Worm (Caenorhabditis elegans) whole organism, young adult: ENCODE data around the gene rabn-5.
A peak's percentile ranks its signal among the peaks of the same experiment; 100 is the strongest.

Experiments
- D2030.7 ChIP-seq: fragments of 200-800 bp; sonication (Bioruptor generic); IDR thresholded peaks from 2 replicates; pipeline ENCODE4 v1.3.6; 2022; ENCODE audit warnings: missing genetic modification reagents, missing genetic modification characterization, missing compliant biosample characterization
- F37B4.10 ChIP-seq: fragments of 200-800 bp; sonication (Bioruptor generic); IDR thresholded peaks from 2 replicates; pipeline ENCODE4 v1.3.6; 2022; ENCODE audit warnings: missing genetic modification characterization, missing compliant biosample characterization
- F49E8.2 ChIP-seq: sonication (generic microtip); optimal IDR thresholded peaks from 3 replicates; lab custom pipeline; 2017; ENCODE audit warnings: missing genetic modification characterization, mild to moderate bottlenecking, missing compliant biosample characterization, antibody characterized with exemption, moderate library complexity; ENCODE audit not compliant: insufficient read depth
- K12H6.12 ChIP-seq: fragments of 200-800 bp; sonication (Bioruptor generic); optimal IDR thresholded peaks from 2 replicates; lab custom pipeline; 2018; ENCODE audit warnings: mild to moderate bottlenecking, missing genetic modification characterization, missing compliant biosample characterization
- T07F8.4 ChIP-seq: sonication (generic microtip); optimal IDR thresholded peaks from 2 replicates; lab custom pipeline; 2016; ENCODE audit warnings: mild to moderate bottlenecking, missing genetic modification characterization, moderate library complexity, missing compliant biosample characterization
- Y53F4B.3 ChIP-seq: fragments of 200-800 bp; sonication (Bioruptor generic); IDR thresholded peaks from 2 replicates; pipeline ENCODE4 v1.3.6; 2022; ENCODE audit warnings: missing genetic modification reagents, missing genetic modification characterization, missing compliant biosample characterization
- Y53G8AR.9 ChIP-seq: fragments of 200-800 bp; sonication (Bioruptor generic); conservative IDR thresholded peaks from 2 replicates; pipeline ENCODE4 v1.3.6; 2022; ENCODE audit warnings: missing genetic modification reagents, missing genetic modification characterization, missing compliant biosample characterization
- Y67H2A.10 ChIP-seq: fragments of 200-800 bp; sonication (Bioruptor generic); conservative IDR thresholded peaks from 2 replicates; pipeline ENCODE4 v1.3.6; 2022; ENCODE audit warnings: missing genetic modification reagents, missing genetic modification characterization, missing compliant biosample characterization
- Y79H2A.3 ChIP-seq: fragments of 200-800 bp; sonication (Bioruptor generic); conservative IDR thresholded peaks from 2 replicates; pipeline ENCODE4 v1.3.6; 2022; ENCODE audit warnings: missing genetic modification reagents, missing genetic modification characterization, missing compliant biosample characterization
- Y95B8A.8 ChIP-seq: fragments of 200-800 bp; sonication (Bioruptor generic); IDR thresholded peaks from 2 replicates; pipeline ENCODE4 v1.3.6; 2022; ENCODE audit warnings: missing genetic modification reagents, missing genetic modification characterization, missing compliant biosample characterization
- ZK185.1 ChIP-seq: sonication (generic microtip); optimal IDR thresholded peaks from 2 replicates; lab custom pipeline; 2016; ENCODE audit warnings: mild to moderate bottlenecking, missing genetic modification characterization, missing compliant biosample characterization; ENCODE audit not compliant: poor library complexity, severe bottlenecking
- ama-1 ChIP-seq, 3 experiments: fragments of 150-350 bp in 1 of 3; sonication (generic microtip) in 2 of 3; optimal IDR thresholded peaks; 2 replicates each; lab custom pipeline; 2014 to 2018; ENCODE audit warnings: missing biosample characterization in 2 of 3, missing genetic modification characterization in 2 of 3, missing genetic modification reagents in 2 of 3
- aptf-2 ChIP-seq: fragments of 200-800 bp; sonication (Bioruptor generic); conservative IDR thresholded peaks from 2 replicates; pipeline ENCODE4 v1.3.6; 2022; ENCODE audit warnings: missing genetic modification reagents, missing genetic modification characterization, missing compliant biosample characterization
- aptf-3 ChIP-seq: fragments of 200-800 bp; sonication (Bioruptor generic); IDR thresholded peaks from 2 replicates; pipeline ENCODE4 v1.3.6; 2022; ENCODE audit warnings: missing genetic modification characterization, missing compliant biosample characterization
- bed-2 ChIP-seq: fragments of 200-800 bp; sonication (Bioruptor generic); IDR thresholded peaks from 2 replicates; pipeline ENCODE4 v1.3.6; 2022; ENCODE audit warnings: missing genetic modification reagents, missing genetic modification characterization, missing compliant biosample characterization
- ccch-3 ChIP-seq: fragments of 200-800 bp; sonication (Bioruptor generic); optimal IDR thresholded peaks from 2 replicates; lab custom pipeline; 2018; ENCODE audit warnings: mild to moderate bottlenecking, missing genetic modification characterization, missing compliant biosample characterization
- cebp-1 ChIP-seq, 2 experiments: fragments of 200-800 bp in 1 of 2; sonication (Bioruptor generic) in 1 of 2; sonication (generic microtip) in 1 of 2; IDR thresholded peaks in 1 of 2; optimal IDR thresholded peaks in 1 of 2; 2 replicates each; pipeline versions ENCODE4 v1.3.6 to Lab custom; 2017 to 2022; ENCODE audit warnings: missing compliant biosample characterization in 2 of 2, missing genetic modification characterization in 2 of 2, mild to moderate bottlenecking in 1 of 2, missing genetic modification reagents in 1 of 2, moderate library complexity in 1 of 2
- ceh-91 ChIP-seq: fragments of 200-800 bp; sonication (Bioruptor generic); IDR thresholded peaks from 2 replicates; pipeline ENCODE4 v1.3.6; 2022; ENCODE audit warnings: missing genetic modification reagents, missing genetic modification characterization, missing compliant biosample characterization
- dox-1 ChIP-seq: fragments of 200-800 bp; sonication (Bioruptor generic); IDR thresholded peaks from 2 replicates; pipeline ENCODE4 v1.3.6; 2022; ENCODE audit warnings: missing genetic modification reagents, missing genetic modification characterization, missing compliant biosample characterization
- dpff-1 ChIP-seq: sonication (generic microtip); optimal IDR thresholded peaks from 2 replicates; lab custom pipeline; 2017; ENCODE audit warnings: mild to moderate bottlenecking, missing genetic modification characterization, missing compliant biosample characterization
- egl-44 ChIP-seq: fragments of 200-800 bp; sonication (Bioruptor generic); IDR thresholded peaks from 2 replicates; pipeline ENCODE4 v1.3.6; 2022; ENCODE audit warnings: missing genetic modification reagents, missing genetic modification characterization, missing compliant biosample characterization
- hlh-12 ChIP-seq: sonication (generic microtip); optimal IDR thresholded peaks from 2 replicates; lab custom pipeline; 2016; ENCODE audit warnings: missing genetic modification characterization, missing compliant biosample characterization
- hlh-26 ChIP-seq: fragments of 200-800 bp; sonication (Bioruptor generic); conservative IDR thresholded peaks from 2 replicates; pipeline ENCODE4 v1.3.6; 2022; ENCODE audit warnings: missing genetic modification reagents, missing genetic modification characterization, missing compliant biosample characterization
- let-526 ChIP-seq: fragments of 200-800 bp; sonication (Bioruptor generic); IDR thresholded peaks from 2 replicates; pipeline ENCODE4 v1.3.6; 2022; ENCODE audit warnings: missing genetic modification reagents, missing genetic modification characterization, missing compliant biosample characterization
- lin-26 ChIP-seq: fragments of 200-800 bp; sonication (Bioruptor generic); IDR thresholded peaks from 2 replicates; pipeline ENCODE4 v1.3.6; 2022; ENCODE audit warnings: missing genetic modification reagents, missing genetic modification characterization, missing compliant biosample characterization
- lin-35 ChIP-seq, 3 experiments: fragments of 150-350 bp in 2 of 3; sonication (generic microtip) in 1 of 3; optimal IDR thresholded peaks; 2 replicates each; lab custom pipeline; 2014 to 2018; ENCODE audit warnings: missing biosample characterization in 3 of 3, missing genetic modification characterization in 3 of 3, missing genetic modification reagents in 3 of 3
- lin-40 ChIP-seq: sonication (generic microtip); optimal IDR thresholded peaks from 2 replicates; lab custom pipeline; 2016; ENCODE audit warnings: missing genetic modification characterization, mild to moderate bottlenecking, missing compliant biosample characterization, missing genotype, missing genetic modification reagents
- lir-1 ChIP-seq: fragments of 200-800 bp; sonication (Bioruptor generic); conservative IDR thresholded peaks from 2 replicates; pipeline ENCODE4 v1.3.6; 2022; ENCODE audit warnings: missing genetic modification reagents, missing genetic modification characterization, missing compliant biosample characterization
- lsy-27 ChIP-seq: sonication (generic microtip); optimal IDR thresholded peaks from 2 replicates; lab custom pipeline; 2017; ENCODE audit warnings: missing genetic modification characterization, mild to moderate bottlenecking, missing compliant biosample characterization, antibody characterized with exemption, missing genotype, borderline replicate concordance; ENCODE audit not compliant: insufficient read depth
- madf-3 ChIP-seq: fragments of 200-800 bp; sonication (Bioruptor generic); IDR thresholded peaks from 2 replicates; pipeline ENCODE4 v1.3.6; 2022; ENCODE audit warnings: missing genetic modification reagents, missing genetic modification characterization, missing compliant biosample characterization
- nfya-1 ChIP-seq: sonication (generic microtip); optimal IDR thresholded peaks from 2 replicates; lab custom pipeline; 2017; ENCODE audit warnings: antibody characterized with exemption, missing compliant biosample characterization, missing genetic modification characterization, borderline replicate concordance; ENCODE audit not compliant: insufficient read depth
- nfya-2 ChIP-seq: fragments of 200-800 bp; sonication (Bioruptor generic); IDR thresholded peaks from 2 replicates; pipeline ENCODE4 v1.3.6; 2022; ENCODE audit warnings: missing genetic modification reagents, missing genetic modification characterization, missing compliant biosample characterization
- nfyb-1 ChIP-seq: fragments of 200-800 bp; sonication (Bioruptor generic); IDR thresholded peaks from 2 replicates; pipeline ENCODE4 v1.3.6; 2022; ENCODE audit warnings: missing genetic modification reagents, missing genetic modification characterization, missing compliant biosample characterization
- nhr-80 ChIP-seq: sonication (generic microtip); optimal IDR thresholded peaks from 2 replicates; lab custom pipeline; 2016; ENCODE audit warnings: missing genetic modification characterization, missing compliant biosample characterization
- pha-4 ChIP-seq: fragments of 150-350 bp; sonication (generic microtip); optimal IDR thresholded peaks from 2 replicates; lab custom pipeline; 2014; ENCODE audit warnings: missing biosample characterization, missing genetic modification reagents, missing genetic modification characterization
- sdz-38 ChIP-seq: sonication (generic microtip); optimal IDR thresholded peaks from 2 replicates; lab custom pipeline; 2016; ENCODE audit warnings: missing genotype, missing genetic modification characterization, missing compliant biosample characterization
- sea-2 ChIP-seq: fragments of 200-800 bp; sonication (Bioruptor generic); IDR thresholded peaks from 2 replicates; pipeline ENCODE4 v1.3.6; 2022; ENCODE audit warnings: missing genetic modification characterization, missing compliant biosample characterization
- snpc-1.1 ChIP-seq: sonication (generic microtip); optimal IDR thresholded peaks from 2 replicates; lab custom pipeline; 2017; ENCODE audit warnings: missing genetic modification characterization, mild to moderate bottlenecking, missing compliant biosample characterization, antibody characterized with exemption, moderate library complexity, missing genotype, missing genetic modification reagents; ENCODE audit not compliant: insufficient read depth
- sptf-2 ChIP-seq: fragments of 200-800 bp; sonication (Bioruptor generic); optimal IDR thresholded peaks from 2 replicates; lab custom pipeline; 2018; ENCODE audit warnings: mild to moderate bottlenecking, missing genetic modification characterization, missing compliant biosample characterization
- tlf-1 ChIP-seq: fragments of 200-800 bp; sonication (Bioruptor generic); optimal IDR thresholded peaks from 2 replicates; lab custom pipeline; 2018; ENCODE audit warnings: mild to moderate bottlenecking, missing genetic modification characterization, missing compliant biosample characterization
- xnd-1 ChIP-seq: sonication (generic microtip); optimal IDR thresholded peaks from 2 replicates; lab custom pipeline; 2016; ENCODE audit warnings: missing genotype, missing genetic modification reagents, missing genetic modification characterization, missing compliant biosample characterization
- zfh-2 ChIP-seq: fragments of 200-800 bp; sonication (Bioruptor generic); conservative IDR thresholded peaks from 2 replicates; pipeline ENCODE4 v1.3.6; 2022; ENCODE audit warnings: missing genetic modification reagents, missing genetic modification characterization, missing compliant biosample characterization
- ztf-25 ChIP-seq: fragments of 200-800 bp; sonication (Bioruptor generic); IDR thresholded peaks from 2 replicates; pipeline ENCODE4 v1.3.6; 2022; ENCODE audit warnings: missing genetic modification reagents, missing genetic modification characterization, missing compliant biosample characterization

Gene rabn-5

ce11 chrIII:5824450-5824972 lies 39.8 kb upstream of the rabn-5 start:
- TF ChIP-seq sptf-2 (GFP tag; lab: Kevin White, UChicago) = no peak
- no peak for TF ChIP-seq Y53F4B.3 (GFP tag; lab: Robert Waterston, UW)
- TF ChIP-seq K12H6.12 = no peak
- TF ChIP-seq nfya-2 = no peak
- TF ChIP-seq ceh-91 (GFP tag; lab: Robert Waterston, UW) = no peak
- TF ChIP-seq lin-35 (GFP tag; optimal IDR thresholded peaks at IDR 0.05; lab: Kevin White, UChicago) = no peak
- no peak for TF ChIP-seq nfya-1
- no peak for TF ChIP-seq pha-4 (tag; lab: Kevin White, UChicago)
- no peak for TF ChIP-seq T07F8.4 (tag; lab: Kevin White, UChicago)
- TF ChIP-seq Y95B8A.8 = no peak

ce11 chrIII:5826895-5827437 lies 37.4 kb upstream of the rabn-5 start:
- TF ChIP-seq zfh-2 (GFP tag; lab: Robert Waterston, UW) (0 out of 2 replicates have a peak, but pooled peaks have one; percentile 40), ztf-25 (GFP tag; lab: Robert Waterston, UW) (no peak), F37B4.10 (GFP tag; lab: Robert Waterston, UW) (0 out of 2 replicates have a peak, but pooled peaks have one; percentile 30)

ce11 chrIII:5828065-5828464 lies 36.3 kb upstream of the rabn-5 start:
- TF ChIP-seq ccch-3 (GFP tag; lab: Kevin White, UChicago) = no peak
- no peak for TF ChIP-seq hlh-12 (tag; lab: Kevin White, UChicago)
- no peak for TF ChIP-seq lin-35 (GFP tag; optimal IDR thresholded peaks at IDR 0.05; lab: Kevin White, UChicago)
- no peak for TF ChIP-seq aptf-2 (GFP tag; lab: Robert Waterston, UW)
- no peak for TF ChIP-seq nfyb-1 (GFP tag; lab: Robert Waterston, UW)
- no peak for TF ChIP-seq ama-1 (optimal IDR thresholded peaks at IDR 0.05; lab: Kevin White, UChicago)
- no peak for TF ChIP-seq ama-1 (GFP tag; optimal IDR thresholded peaks at IDR 0.05; lab: Kevin White, UChicago)
- TF ChIP-seq hlh-26 (GFP tag; lab: Robert Waterston, UW) = no peak
- TF ChIP-seq sea-2 (GFP tag; lab: Robert Waterston, UW) = no peak
- no peak for TF ChIP-seq F49E8.2 (tag; lab: Kevin White, UChicago)
- no peak for TF ChIP-seq Y53G8AR.9 (GFP tag; lab: Robert Waterston, UW)
- TF ChIP-seq egl-44 (GFP tag; lab: Robert Waterston, UW) = 0 out of 2 replicates have a peak, but pooled peaks have one; percentile 12
- no peak for TF ChIP-seq snpc-1.1 (tag; lab: Kevin White, UChicago)
- 0 out of 2 replicates have a peak, but pooled peaks have one; percentile 5 for TF ChIP-seq lir-1 (GFP tag; lab: Robert Waterston, UW)
- TF ChIP-seq lin-26 (GFP tag; lab: Robert Waterston, UW) = no peak
- no peak for TF ChIP-seq bed-2 (GFP tag; lab: Robert Waterston, UW)
- TF ChIP-seq lsy-27 (tag; lab: Kevin White, UChicago) = no peak
- no peak for TF ChIP-seq let-526
- TF ChIP-seq cebp-1 (GFP tag; IDR thresholded peaks at IDR 0.05; lab: Robert Waterston, UW) = no peak
- TF ChIP-seq cebp-1 (tag; optimal IDR thresholded peaks at IDR 0.05; lab: Kevin White, UChicago) = peak; percentile 8
- TF ChIP-seq nhr-80 (tag; lab: Kevin White, UChicago) = no peak
- no peak for TF ChIP-seq tlf-1
- no peak for TF ChIP-seq D2030.7 (GFP tag; lab: Robert Waterston, UW)
- TF ChIP-seq Y79H2A.3 (GFP tag; lab: Robert Waterston, UW) = no peak
- TF ChIP-seq dox-1 (GFP tag; lab: Robert Waterston, UW) = 0 out of 2 replicates have a peak, but pooled peaks have one; percentile 5
- no peak for TF ChIP-seq lin-40 (tag; lab: Kevin White, UChicago)
- TF ChIP-seq aptf-3 (GFP tag; lab: Robert Waterston, UW) = no peak
- peak; percentile 0 for TF ChIP-seq ZK185.1
- TF ChIP-seq sdz-38 (tag; lab: Kevin White, UChicago) = no peak
- peak; percentile 43; the same call in 1 of the 2 replicates for TF ChIP-seq Y67H2A.10 (GFP tag; lab: Robert Waterston, UW)
- no peak for TF ChIP-seq xnd-1 (tag; lab: Kevin White, UChicago)
- peak; percentile 76 for TF ChIP-seq madf-3 (GFP tag; lab: Robert Waterston, UW)
- no peak for TF ChIP-seq dpff-1
